Worm (Caenorhabditis elegans): ENCODE measurements around the gene Y59C2A.2.

DNA sequence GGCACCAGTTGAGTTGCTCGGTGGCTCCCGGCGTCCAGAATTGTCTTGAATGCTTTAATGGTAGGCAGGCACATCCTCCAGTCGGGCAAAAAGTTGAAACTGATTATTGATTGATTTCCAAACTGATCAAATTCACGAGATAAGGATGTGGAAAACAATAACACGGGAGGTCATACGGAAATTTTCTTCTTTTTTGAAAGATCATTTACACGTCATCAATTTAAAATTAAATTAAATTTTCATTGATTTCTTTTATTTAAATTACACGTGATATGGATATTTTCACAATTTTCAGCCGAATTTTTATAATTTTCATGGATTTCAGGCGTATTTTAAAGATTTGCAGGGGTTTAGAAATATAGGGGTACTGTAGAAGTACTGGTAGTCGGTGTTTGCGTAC is 19.5 kb upstream of the Y59C2A.2 start, which contains the start of gene cbs-2:
- TF ChIP-seq isw-1 (GFP tag; IDR thresholded peaks at IDR 0.05) (no peak), nhr-28 (tag; optimal IDR thresholded peaks at IDR 0.05) (no peak), nhr-76 (tag; optimal IDR thresholded peaks at IDR 0.05) (no peak), nhr-90 (tag; optimal IDR thresholded peaks at IDR 0.05; ENCODE audit: poor library complexity) (no peak), ama-1 (optimal IDR thresholded peaks at IDR 0.05) (no peak), mep-1 (tag; optimal IDR thresholded peaks at IDR 0.05) (no peak), unc-130 (tag; optimal IDR thresholded peaks at IDR 0.05) (no peak), tbx-2 (tag; optimal IDR thresholded peaks at IDR 0.05) (no peak), ceh-82 (tag; optimal IDR thresholded peaks at IDR 0.05) (no peak), fos-1 (tag; optimal IDR thresholded peaks at IDR 0.05) (no peak), Y116A8C.19 (tag; optimal IDR thresholded peaks at IDR 0.05; ENCODE audit: borderline replicate concordance) (no peak), unc-62 (GFP tag; optimal IDR thresholded peaks at IDR 0.05) (no peak), lir-3 (tag; optimal IDR thresholded peaks at IDR 0.05; ENCODE audit: poor library complexity) (no peak)

All from whole organism, L1 larva.